Fruit fly (Drosophila melanogaster) Kc167 (cell line): Measurements from ENCODE around the gene Sptr.

Experiments
- Myc ChIP-seq: fragments of >200 bp; optimal IDR thresholded peaks from 2 replicates; lab custom pipeline; 2017; ENCODE audit warnings: missing external identifiers
- Sin3A ChIP-seq: fragments of >200 bp; optimal IDR thresholded peaks from 2 replicates; lab custom pipeline; 2018; ENCODE audit warnings: missing external identifiers
- h ChIP-seq: fragments of >200 bp; optimal IDR thresholded peaks from 3 replicates; lab custom pipeline; 2018; ENCODE audit warnings: missing external identifiers
- insv ChIP-seq: fragments of >200 bp; optimal IDR thresholded peaks from 3 replicates; lab custom pipeline; 2018; ENCODE audit warnings: missing external identifiers
- psq ChIP-seq: fragments of >200 bp; optimal IDR thresholded peaks from 2 replicates; lab custom pipeline; 2017; ENCODE audit warnings: missing external identifiers
- ttk ChIP-seq: sonication (Bioruptor generic); optimal IDR thresholded peaks from 2 replicates; lab custom pipeline; 2017; ENCODE audit warnings: missing external identifiers

The Sptr gene

DNA sequence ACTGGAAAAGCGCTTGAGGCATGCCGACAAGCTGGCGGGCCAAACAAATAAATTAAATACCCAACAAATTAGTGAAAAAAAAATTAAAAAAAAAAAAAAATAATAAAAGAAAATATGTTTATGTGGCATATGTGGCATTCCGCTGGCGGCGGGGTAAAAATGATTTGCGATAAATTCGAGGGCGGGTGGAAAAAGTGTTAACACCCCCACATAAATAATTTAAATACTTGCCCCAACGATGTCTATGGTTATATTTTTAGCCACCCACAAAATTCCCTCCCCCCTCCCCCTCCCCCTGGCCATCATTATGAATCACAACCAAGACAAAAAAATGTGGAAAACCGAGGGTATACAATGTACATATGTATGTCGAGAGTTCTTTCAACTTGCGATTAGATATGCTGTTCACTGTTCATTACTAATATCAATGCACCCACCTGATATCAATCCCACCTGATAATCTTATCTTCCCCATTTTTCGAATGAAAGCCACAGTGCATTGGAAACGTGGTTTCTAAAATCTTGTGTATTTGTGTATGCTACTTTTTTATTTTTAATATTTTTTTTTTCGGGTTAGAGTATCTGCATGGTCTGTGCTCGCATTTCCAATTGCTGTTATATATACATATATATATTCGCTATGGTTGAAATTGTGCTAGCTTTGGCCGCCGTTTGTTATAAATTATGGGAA is 13.9 kb downstream of the Sptr start:
- TF ChIP-seq ttk (lab: Kevin White, UChicago), result no peak
- no peak for TF ChIP-seq insv (lab: Kevin White, UChicago)
- TF ChIP-seq h (lab: Kevin White, UChicago), result no peak
- no peak for TF ChIP-seq Sin3A (lab: Kevin White, UChicago)
- no peak for TF ChIP-seq psq
- no peak for TF ChIP-seq Myc

DNA sequence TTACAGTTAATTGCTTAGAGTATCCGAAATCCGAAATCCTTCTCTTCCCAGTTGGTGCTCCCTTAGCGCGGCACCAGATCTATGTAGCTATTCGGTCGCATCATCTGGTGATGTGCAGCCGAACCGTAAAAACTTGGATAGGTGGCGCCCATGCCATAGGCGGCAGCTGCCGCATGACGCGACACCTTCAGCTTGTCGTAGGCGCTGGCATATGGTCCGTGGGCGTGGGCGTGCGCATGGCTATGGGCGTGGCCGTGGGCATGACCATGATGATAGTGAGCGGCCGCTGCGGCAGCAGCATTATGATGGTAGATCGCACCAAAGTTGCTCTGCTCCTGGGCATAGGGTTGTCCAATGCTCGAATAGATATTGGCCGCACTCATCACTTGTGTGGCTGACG is 16.1 kb downstream of the Sptr start:
- TF ChIP-seq h (lab: Kevin White, UChicago) (no peak), psq (no peak), Sin3A (lab: Kevin White, UChicago) (no peak)

DNA sequence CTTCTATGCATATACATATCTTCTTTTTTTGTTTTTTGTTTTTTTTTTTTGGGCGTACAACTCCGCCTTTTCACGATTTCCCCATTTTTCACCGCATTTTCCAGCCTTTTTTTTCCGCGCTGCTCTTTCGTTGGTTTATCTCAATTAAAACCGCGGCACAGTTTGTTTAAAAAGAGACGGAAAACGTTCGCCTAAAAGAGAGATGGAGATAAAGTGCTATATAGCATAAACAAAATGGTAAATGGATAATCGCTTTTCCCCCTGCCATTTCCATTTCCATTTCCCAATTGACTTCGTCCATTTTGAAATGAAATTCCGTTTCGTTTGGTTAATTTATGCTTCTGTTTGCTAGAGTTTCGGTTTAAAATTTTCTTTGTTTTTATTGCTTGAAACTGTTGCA is 17.1 kb downstream of the Sptr start:
- TF ChIP-seq insv (lab: Kevin White, UChicago), result no peak
- TF ChIP-seq Myc, result no peak
- TF ChIP-seq ttk (lab: Kevin White, UChicago), result no peak
- TF ChIP-seq psq, result no peak
- no peak for TF ChIP-seq h (lab: Kevin White, UChicago)
- no peak for TF ChIP-seq Sin3A (lab: Kevin White, UChicago)

DNA sequence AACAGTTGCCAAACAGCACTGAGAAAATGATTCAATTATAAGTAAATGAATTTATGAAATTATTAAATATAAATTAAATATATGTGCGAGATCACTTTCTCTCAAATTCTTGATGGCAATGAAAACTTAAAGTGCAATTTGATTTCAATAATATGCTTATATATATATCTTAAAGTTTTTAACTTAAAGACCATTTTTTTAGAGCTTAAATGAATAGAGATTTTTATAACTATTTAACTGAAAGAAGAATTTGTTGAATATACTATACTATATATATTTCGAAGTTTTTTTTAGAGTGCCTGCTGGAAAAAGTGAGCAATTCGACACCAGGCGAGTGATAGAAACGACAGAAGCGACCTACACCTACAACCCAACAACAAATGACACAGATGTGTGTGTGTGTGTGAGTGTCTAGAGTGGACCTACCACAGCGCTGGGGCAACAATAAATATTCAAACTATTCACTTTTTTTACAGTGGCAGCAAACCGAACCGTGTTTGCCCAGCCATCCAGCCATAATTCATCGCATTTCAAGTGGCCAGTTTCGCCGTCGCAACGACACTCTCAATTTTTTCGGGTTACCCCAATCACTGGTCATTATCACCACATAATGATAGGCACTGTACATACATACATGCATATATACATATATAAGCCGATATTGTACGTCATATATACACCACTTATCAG is 19.2 kb downstream of the Sptr start:
- TF ChIP-seq insv (lab: Kevin White, UChicago) (no peak), ttk (lab: Kevin White, UChicago) (no peak), Sin3A (lab: Kevin White, UChicago) (no peak), Myc (no peak), h (lab: Kevin White, UChicago) (no peak), psq (no peak)

- TF ChIP-seq h (lab: Kevin White, UChicago), result no peak
- TF ChIP-seq Myc, result no peak
- TF ChIP-seq psq, result no peak
- no peak for TF ChIP-seq insv (lab: Kevin White, UChicago)
- TF ChIP-seq Sin3A (lab: Kevin White, UChicago), result no peak
Observed at dm6 chrX:8444279-8444678, 20.0 kb downstream of the Sptr start.

DNA sequence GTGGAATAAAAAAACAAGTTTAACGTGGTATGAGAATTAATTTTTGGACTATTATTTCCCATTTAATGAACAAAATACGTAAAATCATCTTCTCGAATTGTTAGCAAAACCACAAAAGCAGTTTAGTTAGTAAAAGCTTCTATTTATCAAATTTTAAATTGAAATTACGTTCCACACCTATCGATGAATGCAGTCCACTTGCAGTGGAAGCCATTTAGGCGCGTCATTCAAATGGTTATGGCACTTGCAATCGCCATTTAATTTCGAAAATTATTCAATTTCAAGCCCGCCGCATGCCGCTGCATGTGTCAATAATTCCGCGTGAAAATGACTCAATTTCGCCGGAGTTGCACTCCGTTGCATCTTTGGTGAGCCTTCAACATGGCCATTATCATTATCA is 21.3 kb downstream of the Sptr start:
- TF ChIP-seq insv (lab: Kevin White, UChicago) (no peak), ttk (lab: Kevin White, UChicago) (no peak), Myc (no peak), psq (no peak), h (lab: Kevin White, UChicago) (no peak)

DNA sequence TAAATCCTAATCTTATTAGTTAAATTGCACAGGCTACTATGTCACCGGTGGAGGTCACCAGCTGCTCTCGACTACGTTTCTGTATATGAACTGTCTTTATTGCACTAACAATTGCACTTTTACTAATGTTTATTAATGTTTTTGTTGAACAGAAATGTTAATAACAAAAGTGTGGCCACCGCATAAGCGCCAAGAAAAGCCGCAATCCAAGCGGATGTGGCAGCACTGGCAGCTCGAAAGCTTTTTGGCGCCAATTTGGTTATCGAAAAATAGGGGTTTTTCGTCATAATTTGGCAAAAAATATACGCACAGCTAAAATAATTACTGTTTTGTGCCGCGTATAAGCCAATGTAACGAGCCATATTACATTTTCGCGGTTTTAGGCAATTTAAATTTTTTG is 22.1 kb downstream of the Sptr start, which contains the start of gene CG12123:
CG12123 (minus strand) TSS at position 188 of the 400 bp plus-strand sequence.
- TF ChIP-seq ttk (lab: Kevin White, UChicago) (no peak), insv (lab: Kevin White, UChicago) (no peak), h (lab: Kevin White, UChicago) (no peak), Sin3A (lab: Kevin White, UChicago) (no peak), psq (no peak), Myc (no peak)

DNA sequence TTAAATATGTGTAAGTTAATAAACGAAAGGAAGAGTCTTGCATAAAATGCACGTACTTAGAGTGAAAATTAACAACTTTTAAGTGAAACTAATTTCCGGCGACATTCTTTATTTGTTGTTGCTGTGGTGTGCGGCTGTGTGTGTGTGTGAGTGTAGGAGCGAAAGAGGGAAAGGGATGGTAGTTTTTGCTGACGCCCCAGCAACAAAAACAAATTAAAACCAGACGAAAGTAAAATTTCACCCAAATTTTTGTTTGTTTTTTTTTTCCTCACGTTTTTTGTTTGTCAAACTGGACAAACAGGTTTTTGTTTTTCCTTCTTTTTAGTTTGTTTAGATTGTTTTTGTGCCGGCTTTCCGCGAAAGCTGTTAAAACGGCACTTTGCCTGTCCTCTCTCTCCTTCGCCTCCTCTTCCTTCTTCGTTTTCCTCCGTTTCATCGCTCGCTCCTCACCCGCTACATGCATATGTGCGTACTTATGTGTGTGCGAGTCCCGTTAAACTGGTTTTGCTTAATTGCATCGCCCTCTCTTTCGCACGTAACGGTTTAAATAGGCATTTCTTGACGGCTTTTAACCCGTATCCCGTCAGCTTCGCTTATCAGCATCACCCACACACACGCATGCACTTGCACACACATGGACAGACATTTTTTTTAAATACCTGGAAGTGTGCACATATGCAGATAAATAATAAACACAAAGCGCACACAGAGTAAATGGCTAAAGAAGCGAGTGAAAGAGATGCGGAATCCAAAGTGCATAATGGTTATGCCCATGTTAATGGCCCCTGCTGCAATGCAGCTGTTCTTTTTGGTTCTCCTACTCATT is 26.7 kb downstream of the Sptr start, which contains the start of gene Miga:
Miga (minus strand) TSS at position 536 of the 826 bp plus-strand sequence.
- TF ChIP-seq ttk (lab: Kevin White, UChicago), result no peak
- no peak for TF ChIP-seq Myc
- no peak for TF ChIP-seq psq
- no peak for TF ChIP-seq Sin3A (lab: Kevin White, UChicago)
- TF ChIP-seq h (lab: Kevin White, UChicago), result no peak
- no peak for TF ChIP-seq insv (lab: Kevin White, UChicago)

DNA sequence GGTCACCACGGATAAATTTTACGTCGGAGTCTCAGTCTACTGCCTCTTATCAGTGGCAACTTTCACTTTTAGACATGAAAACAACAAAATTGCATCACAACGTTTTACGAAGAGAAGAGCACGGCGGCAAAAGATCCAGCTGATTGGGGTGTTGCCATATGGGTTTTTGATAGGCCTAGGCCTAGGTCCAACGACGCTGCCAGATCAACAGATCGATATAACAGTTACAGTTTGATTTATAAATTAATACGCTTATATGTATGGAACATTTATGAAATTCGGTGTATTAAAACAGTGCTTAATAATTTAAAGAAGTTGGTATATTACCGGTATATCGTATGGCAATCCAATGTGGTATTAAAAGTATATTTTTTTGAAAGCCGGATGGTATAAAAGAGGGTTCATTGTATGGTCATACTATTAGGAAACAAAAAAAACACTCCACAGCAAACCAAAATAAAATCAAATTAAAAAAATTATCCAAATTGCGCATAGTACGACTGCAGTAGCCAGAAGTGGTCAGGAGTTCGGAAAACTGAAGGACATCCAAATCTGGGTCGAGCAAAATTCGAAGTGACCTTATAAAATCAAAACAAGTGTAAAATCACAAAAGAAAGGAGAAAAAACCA is 27.5 kb downstream of the Sptr start, which contains the start of gene CG1440:
CG1440 (plus strand) TSS at position 402 of the 629 bp plus-strand sequence.
- TF ChIP-seq Myc (no peak), Sin3A (lab: Kevin White, UChicago) (no peak), insv (lab: Kevin White, UChicago) (no peak), ttk (lab: Kevin White, UChicago) (no peak), psq (no peak), h (lab: Kevin White, UChicago) (no peak)

- no peak for TF ChIP-seq Sin3A (lab: Kevin White, UChicago)
- TF ChIP-seq psq, result no peak
- TF ChIP-seq h (lab: Kevin White, UChicago), result no peak
- TF ChIP-seq ttk (lab: Kevin White, UChicago), result no peak
- no peak for TF ChIP-seq insv (lab: Kevin White, UChicago)
- no peak for TF ChIP-seq Myc
Observed at dm6 chrX:8433709-8434108, 30.5 kb downstream of the Sptr start, which contains the start of gene CG32712. TSS of gene CG32712 (minus strand) at chrX:8433809.

- TF ChIP-seq Sin3A (lab: Kevin White, UChicago), result no peak
- TF ChIP-seq h (lab: Kevin White, UChicago), result no peak
- no peak for TF ChIP-seq ttk (lab: Kevin White, UChicago)
- TF ChIP-seq insv (lab: Kevin White, UChicago), result no peak
- no peak for TF ChIP-seq psq
- TF ChIP-seq Myc, result no peak
Observed at dm6 chrX:8422643-8423042, 41.6 kb downstream of the Sptr start.
